Worm (Caenorhabditis elegans) whole organism, young adult: Measurements from ENCODE around the gene C14C10.1.

Experiments used
- K12H6.12 ChIP-seq: fragments of 200-800 bp; sonication (Bioruptor generic); optimal IDR thresholded peaks from 2 replicates; lab custom pipeline; 2018; ENCODE audit warnings: mild to moderate bottlenecking, missing genetic modification characterization, missing compliant biosample characterization
- cebp-1 ChIP-seq, 2 experiments: fragments of 200-800 bp in 1 of 2; sonication (Bioruptor generic) in 1 of 2; sonication (generic microtip) in 1 of 2; IDR thresholded peaks in 1 of 2; optimal IDR thresholded peaks in 1 of 2; 2 replicates each; pipeline versions ENCODE4 v1.3.6 to Lab custom; 2017 to 2022; ENCODE audit warnings: missing compliant biosample characterization in 2 of 2, missing genetic modification characterization in 2 of 2, mild to moderate bottlenecking in 1 of 2, missing genetic modification reagents in 1 of 2, moderate library complexity in 1 of 2
- ceh-100 ChIP-seq: fragments of 200-800 bp; sonication (Bioruptor generic); IDR thresholded peaks from 2 replicates; pipeline ENCODE4 v1.3.6; 2022; ENCODE audit warnings: missing genetic modification reagents, missing genetic modification characterization, missing compliant biosample characterization
- ekl-4 ChIP-seq: fragments of 200-800 bp; sonication (Bioruptor generic); IDR thresholded peaks from 2 replicates; pipeline ENCODE4 v1.3.6; 2022; ENCODE audit warnings: missing genetic modification reagents, missing genetic modification characterization, missing compliant biosample characterization
- lin-35 ChIP-seq, 3 experiments: fragments of 150-350 bp in 2 of 3; sonication (generic microtip) in 1 of 3; optimal IDR thresholded peaks; 2 replicates each; lab custom pipeline; 2014 to 2018; ENCODE audit warnings: missing biosample characterization in 3 of 3, missing genetic modification characterization in 3 of 3, missing genetic modification reagents in 3 of 3
- mes-4 ChIP-seq: sonication (generic microtip); optimal IDR thresholded peaks from 2 replicates; lab custom pipeline; 2016; ENCODE audit warnings: missing genotype, missing genetic modification characterization, missing compliant biosample characterization
- nfya-1 ChIP-seq: sonication (generic microtip); optimal IDR thresholded peaks from 2 replicates; lab custom pipeline; 2017; ENCODE audit warnings: antibody characterized with exemption, missing compliant biosample characterization, missing genetic modification characterization, borderline replicate concordance; ENCODE audit not compliant: insufficient read depth
- nhr-90 ChIP-seq: sonication (generic microtip); optimal IDR thresholded peaks from 2 replicates; lab custom pipeline; 2016; ENCODE audit warnings: missing genotype, mild to moderate bottlenecking, missing genetic modification characterization, missing compliant biosample characterization
- pha-4 ChIP-seq: fragments of 150-350 bp; sonication (generic microtip); optimal IDR thresholded peaks from 2 replicates; lab custom pipeline; 2014; ENCODE audit warnings: missing biosample characterization, missing genetic modification reagents, missing genetic modification characterization
- sdz-38 ChIP-seq: sonication (generic microtip); optimal IDR thresholded peaks from 2 replicates; lab custom pipeline; 2016; ENCODE audit warnings: missing genotype, missing genetic modification characterization, missing compliant biosample characterization
- snpc-4 ChIP-seq, 5 experiments: fragments of 150-350 bp in 1 of 5; sonication (generic microtip) in 4 of 5; optimal IDR thresholded peaks; 2 replicates each; lab custom pipeline; 2014 to 2018; ENCODE audit warnings: missing genetic modification characterization in 5 of 5, missing biosample characterization in 3 of 5, antibody characterized with exemption in 2 of 5, mild to moderate bottlenecking in 2 of 5, missing compliant biosample characterization in 2 of 5, missing genotype in 2 of 5, moderate library complexity in 2 of 5, missing genetic modification reagents in 1 of 5
- ztf-3 ChIP-seq: fragments of 200-800 bp; sonication (Bioruptor generic); optimal IDR thresholded peaks from 2 replicates; lab custom pipeline; 2018; ENCODE audit warnings: mild to moderate bottlenecking, missing genetic modification characterization, missing compliant biosample characterization

DNA sequence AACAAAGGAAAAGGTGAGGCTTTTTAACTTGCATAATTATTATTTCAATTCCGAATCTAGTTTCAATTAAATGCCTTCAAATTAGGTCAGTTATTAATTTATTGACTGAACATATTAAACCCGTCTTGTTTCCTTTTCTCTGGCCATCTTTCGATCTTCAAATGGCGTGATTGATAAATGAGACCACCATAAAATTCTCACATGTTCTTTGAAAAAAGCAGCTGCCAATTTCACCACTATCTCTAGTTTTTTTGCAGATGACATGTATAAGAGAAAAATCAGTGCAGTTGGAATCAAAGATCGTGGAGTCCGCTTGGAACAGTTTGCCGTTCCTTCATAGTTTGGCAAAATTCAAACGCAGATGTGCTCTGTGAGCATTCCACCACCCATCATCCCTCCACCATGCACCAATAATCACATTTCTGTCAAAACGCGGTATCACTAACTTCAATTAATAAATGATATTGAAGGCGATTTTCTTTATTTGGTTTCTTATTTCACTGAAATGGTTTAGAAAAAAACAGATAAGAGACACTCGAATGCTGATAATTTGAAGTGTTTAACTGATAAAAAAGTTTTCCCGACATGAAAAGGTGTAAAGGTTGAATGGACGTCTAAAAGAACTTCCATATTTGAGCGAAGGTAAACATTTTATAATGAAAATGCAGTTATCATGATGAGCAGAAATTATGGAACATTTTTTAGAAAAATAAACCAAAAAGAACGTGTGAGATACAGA, 49.8 kb downstream of the C14C10.1 start:
- TF ChIP-seq nfya-1 (tag; lab: Kevin White, UChicago) (no peak), lin-35 (GFP tag; optimal IDR thresholded peaks at IDR 0.05; lab: Kevin White, UChicago) (no peak), pha-4 (tag; lab: Kevin White, UChicago) (no peak), ekl-4 (GFP tag; lab: Robert Waterston, UW) (no peak), cebp-1 (GFP tag; IDR thresholded peaks at IDR 0.05; lab: Robert Waterston, UW) (no peak), cebp-1 (tag; optimal IDR thresholded peaks at IDR 0.05; lab: Kevin White, UChicago) (no peak), mes-4 (tag; lab: Kevin White, UChicago) (no peak), K12H6.12 (tag; lab: Kevin White, UChicago) (no peak), ceh-100 (GFP tag; lab: Robert Waterston, UW) (no peak), sdz-38 (tag; lab: Kevin White, UChicago) (no peak), nhr-90 (no peak), ztf-3 (no peak), snpc-4 (GFP tag; optimal IDR thresholded peaks at IDR 0.05; lab: Kevin White, UChicago) (no peak), snpc-4 (tag; optimal IDR thresholded peaks at IDR 0.05; lab: Kevin White, UChicago) (no peak)
